Worm (Caenorhabditis elegans) whole organism, L1 larva: ENCODE results near the gene Y22D7AL.6.
A peak's percentile ranks its signal among the peaks of the same experiment; 100 is the strongest.

Experiments used
- C04F5.9 ChIP-seq: sonication (generic microtip); optimal IDR thresholded peaks from 2 replicates; lab custom pipeline; 2016; ENCODE audit warnings: missing genetic modification characterization, missing compliant biosample characterization
- C16A3.4 ChIP-seq: fragments of 150-350 bp; optimal IDR thresholded peaks from 2 replicates; lab custom pipeline; 2014; ENCODE audit warnings: missing biosample characterization, missing genetic modification characterization
- C34B4.2 ChIP-seq: sonication (generic microtip); optimal IDR thresholded peaks from 2 replicates; lab custom pipeline; 2017; ENCODE audit warnings: mild to moderate bottlenecking, missing genetic modification characterization, missing compliant biosample characterization
- alr-1 ChIP-seq: fragments of 200-800 bp; sonication (Bioruptor generic); optimal IDR thresholded peaks from 2 replicates; lab custom pipeline; 2018; ENCODE audit warnings: borderline replicate concordance, mild to moderate bottlenecking, missing genetic modification characterization, missing compliant biosample characterization
- aly-2 ChIP-seq: fragments of 150-350 bp; optimal IDR thresholded peaks from 2 replicates; lab custom pipeline; 2014; ENCODE audit warnings: missing biosample characterization, missing genetic modification characterization
- ceh-63 ChIP-seq: fragments of 200-800 bp; sonication (Bioruptor generic); optimal IDR thresholded peaks from 2 replicates; lab custom pipeline; 2018; ENCODE audit warnings: mild to moderate bottlenecking, missing genetic modification characterization, missing compliant biosample characterization
- ceh-90 ChIP-seq: sonication (generic microtip); optimal IDR thresholded peaks from 2 replicates; lab custom pipeline; 2016; ENCODE audit warnings: missing genetic modification characterization, missing compliant biosample characterization
- efl-1 ChIP-seq, 4 experiments: fragments of 150-350 bp; optimal IDR thresholded peaks in 3 of 4; peaks in 1 of 4; 1 replicate in 1 of 4; 2 replicates in 3 of 4; lab custom pipeline; 2014; ENCODE audit warnings: missing biosample characterization in 2 of 4, missing genetic modification characterization in 2 of 4, missing genetic modification reagents in 2 of 4
- egl-13 ChIP-seq: sonication (generic microtip); optimal IDR thresholded peaks from 2 replicates; lab custom pipeline; 2016; ENCODE audit warnings: missing genotype, missing genetic modification reagents, missing genetic modification characterization, missing compliant biosample characterization
- ets-5 ChIP-seq: fragments of 200-800 bp; sonication (Bioruptor generic); IDR thresholded peaks from 2 replicates; pipeline ENCODE4 v1.3.6; 2022; ENCODE audit warnings: missing genetic modification characterization, missing compliant biosample characterization
- fkh-8 ChIP-seq: sonication (generic microtip); optimal IDR thresholded peaks from 2 replicates; lab custom pipeline; 2016; ENCODE audit warnings: mild to moderate bottlenecking, missing genetic modification characterization, missing compliant biosample characterization
- fos-1 ChIP-seq: fragments of 150-350 bp; optimal IDR thresholded peaks from 2 replicates; lab custom pipeline; 2014; ENCODE audit warnings: missing biosample characterization, missing genetic modification characterization
- hlh-17 ChIP-seq: fragments of 200-800 bp; sonication (Bioruptor generic); optimal IDR thresholded peaks from 2 replicates; lab custom pipeline; 2018; ENCODE audit warnings: missing genetic modification characterization, mild to moderate bottlenecking, missing compliant biosample characterization, moderate library complexity, borderline replicate concordance
- hpl-2 ChIP-seq: fragments of 150-350 bp; optimal IDR thresholded peaks from 2 replicates; lab custom pipeline; 2014; ENCODE audit warnings: missing biosample characterization, missing genetic modification reagents, missing genetic modification characterization
- irx-1 ChIP-seq: sonication (generic microtip); optimal IDR thresholded peaks from 2 replicates; lab custom pipeline; 2016; ENCODE audit warnings: missing genetic modification characterization, missing compliant biosample characterization
- isw-1 ChIP-seq: fragments of 200-800 bp; sonication (Bioruptor generic); IDR thresholded peaks from 2 replicates; pipeline ENCODE4 v1.3.6; 2022; ENCODE audit warnings: missing genetic modification characterization, missing compliant biosample characterization
- jun-1 ChIP-seq: fragments of 150-350 bp; optimal IDR thresholded peaks from 2 replicates; lab custom pipeline; 2014; ENCODE audit warnings: missing biosample characterization, missing genetic modification reagents, missing genetic modification characterization
- lin-13 ChIP-seq: fragments of 150-350 bp; optimal IDR thresholded peaks from 2 replicates; lab custom pipeline; 2014; ENCODE audit warnings: missing biosample characterization, missing genetic modification reagents, missing genetic modification characterization
- lin-14 ChIP-seq: fragments of 200-800 bp; sonication (Bioruptor generic); optimal IDR thresholded peaks from 2 replicates; lab custom pipeline; 2018; ENCODE audit warnings: mild to moderate bottlenecking, missing genetic modification characterization, moderate library complexity, missing compliant biosample characterization
- lin-15B ChIP-seq: fragments of 150-350 bp; sonication (generic microtip); optimal IDR thresholded peaks from 3 replicates; lab custom pipeline; 2014; ENCODE audit warnings: missing biosample characterization, missing genetic modification characterization
- lin-35 ChIP-seq, 2 experiments: fragments of 150-350 bp; optimal IDR thresholded peaks; 2 replicates each; lab custom pipeline; 2014; ENCODE audit warnings: missing biosample characterization in 2 of 2, missing genetic modification characterization in 2 of 2, missing genetic modification reagents in 2 of 2
- lsy-2 ChIP-seq, 2 experiments: fragments of 150-350 bp; optimal IDR thresholded peaks; 2 replicates each; lab custom pipeline; 2014; ENCODE audit warnings: missing biosample characterization in 2 of 2, missing genetic modification characterization in 2 of 2
- mab-9 ChIP-seq: fragments of 200-800 bp; sonication (Bioruptor generic); IDR thresholded peaks from 2 replicates; pipeline ENCODE4 v1.3.6; 2022; ENCODE audit warnings: missing genetic modification reagents, missing genetic modification characterization, missing compliant biosample characterization
- mdl-1 ChIP-seq, 2 experiments: fragments of 150-350 bp; optimal IDR thresholded peaks; 2 replicates each; lab custom pipeline; 2014 to 2017; ENCODE audit warnings: missing biosample characterization in 2 of 2, missing genetic modification characterization in 2 of 2, inconsistent platforms in 1 of 2
- mef-2 ChIP-seq: fragments of 150-350 bp; optimal IDR thresholded peaks from 2 replicates; lab custom pipeline; 2014; ENCODE audit warnings: missing biosample characterization, missing genetic modification characterization
- mep-1 ChIP-seq: fragments of 150-350 bp; optimal IDR thresholded peaks from 2 replicates; lab custom pipeline; 2014; ENCODE audit warnings: missing biosample characterization, missing genetic modification characterization
- nhr-11 ChIP-seq: fragments of 150-350 bp; optimal IDR thresholded peaks from 2 replicates; lab custom pipeline; 2014; ENCODE audit warnings: missing biosample characterization, missing genetic modification characterization
- nhr-12 ChIP-seq: sonication (generic microtip); optimal IDR thresholded peaks from 2 replicates; lab custom pipeline; 2017; ENCODE audit warnings: missing biosample characterization, missing genetic modification characterization
- nhr-19 ChIP-seq: fragments of 200-800 bp; sonication (Bioruptor generic); conservative IDR thresholded peaks from 2 replicates; pipeline ENCODE4 v1.3.6; 2022; ENCODE audit warnings: missing genetic modification characterization, missing compliant biosample characterization
- nhr-28 ChIP-seq: fragments of 150-350 bp; optimal IDR thresholded peaks from 2 replicates; lab custom pipeline; 2014; ENCODE audit warnings: missing biosample characterization, missing genetic modification characterization
- nhr-47 ChIP-seq: sonication (generic microtip); optimal IDR thresholded peaks from 2 replicates; lab custom pipeline; 2016; ENCODE audit warnings: mild to moderate bottlenecking, missing genetic modification characterization, moderate library complexity, missing compliant biosample characterization
- nhr-71 ChIP-seq: sonication (generic microtip); optimal IDR thresholded peaks from 2 replicates; lab custom pipeline; 2016; ENCODE audit warnings: mild to moderate bottlenecking, missing genetic modification characterization, moderate library complexity, missing compliant biosample characterization
- nhr-76 ChIP-seq: sonication (generic microtip); optimal IDR thresholded peaks from 2 replicates; lab custom pipeline; 2017; ENCODE audit warnings: missing biosample characterization, missing genetic modification characterization
- nhr-90 ChIP-seq: sonication (generic microtip); optimal IDR thresholded peaks from 2 replicates; lab custom pipeline; 2016; ENCODE audit warnings: mild to moderate bottlenecking, missing genetic modification characterization, missing compliant biosample characterization; ENCODE audit not compliant: poor library complexity
- pag-3 ChIP-seq: sonication (generic microtip); optimal IDR thresholded peaks from 2 replicates; lab custom pipeline; 2017; ENCODE audit warnings: missing genetic modification characterization, mild to moderate bottlenecking, missing compliant biosample characterization, antibody characterized with exemption, borderline replicate concordance; ENCODE audit not compliant: insufficient read depth
- pqm-1 ChIP-seq: sonication (generic microtip); optimal IDR thresholded peaks from 3 replicates; lab custom pipeline; 2017; ENCODE audit warnings: missing biosample characterization, missing genetic modification characterization
- rnt-1 ChIP-seq: sonication (generic microtip); optimal IDR thresholded peaks from 2 replicates; lab custom pipeline; 2016; ENCODE audit warnings: mild to moderate bottlenecking, missing genetic modification characterization, moderate library complexity, missing compliant biosample characterization
- skn-1 ChIP-seq: fragments of 150-350 bp; optimal IDR thresholded peaks from 2 replicates; lab custom pipeline; 2014; ENCODE audit warnings: missing biosample characterization, missing genetic modification characterization
- swsn-7 ChIP-seq: sonication (generic microtip); optimal IDR thresholded peaks from 2 replicates; lab custom pipeline; 2016; ENCODE audit warnings: missing genetic modification characterization, missing compliant biosample characterization
- tbx-2 ChIP-seq: sonication (generic microtip); optimal IDR thresholded peaks from 2 replicates; lab custom pipeline; 2016; ENCODE audit warnings: missing genetic modification characterization, missing compliant biosample characterization
- tlp-1 ChIP-seq: fragments of 150-350 bp; optimal IDR thresholded peaks from 2 replicates; lab custom pipeline; 2014; ENCODE audit warnings: missing biosample characterization, missing genetic modification characterization
- unc-130 ChIP-seq: fragments of 150-350 bp; optimal IDR thresholded peaks from 2 replicates; lab custom pipeline; 2017; ENCODE audit warnings: missing biosample characterization, missing genetic modification characterization, inconsistent platforms
- unc-62 ChIP-seq: fragments of 150-350 bp; optimal IDR thresholded peaks from 2 replicates; lab custom pipeline; 2014; ENCODE audit warnings: missing biosample characterization, missing genetic modification reagents, missing genetic modification characterization
- xbp-1 ChIP-seq: sonication (generic microtip); optimal IDR thresholded peaks from 2 replicates; lab custom pipeline; 2016; ENCODE audit warnings: missing genetic modification characterization, missing compliant biosample characterization
- ztf-11 ChIP-seq, 2 experiments: sonication (generic microtip); optimal IDR thresholded peaks; 2 replicates each; lab custom pipeline; 2016 to 2017; ENCODE audit warnings: missing genetic modification characterization in 2 of 2, missing biosample characterization in 1 of 2, missing compliant biosample characterization in 1 of 2

Y22D7AL.6 gene

ce11 chrIII:1622329-1622728, 17.6 kb downstream of the Y22D7AL.6 start (continued):
- TF ChIP-seq fos-1 (tag; lab: Kevin White, UChicago) (no peak), pqm-1 (tag; lab: Kevin White, UChicago) (no peak), hpl-2 (GFP tag; lab: Kevin White, UChicago) (no peak), mab-9 (no peak), lin-35 (GFP tag; optimal IDR thresholded peaks at IDR 0.05; lab: Kevin White, UChicago) (no peak), tlp-1 (no peak), nhr-90 (tag; lab: Kevin White, UChicago) (peak; percentile 43), xbp-1 (tag; lab: Kevin White, UChicago) (no peak), unc-130 (tag; lab: Kevin White, UChicago) (no peak), nhr-19 (GFP tag; lab: Robert Waterston, UW) (peak; percentile 42), lin-15B (tag; lab: Kevin White, UChicago) (no peak), mep-1 (tag; lab: Kevin White, UChicago) (peak; percentile 17), C04F5.9 (tag; lab: Kevin White, UChicago) (no peak), pag-3 (tag; lab: Kevin White, UChicago) (no peak), C16A3.4 (tag; lab: Kevin White, UChicago) (no peak), ceh-63 (GFP tag; lab: Kevin White, UChicago) (no peak), unc-62 (GFP tag; lab: Kevin White, UChicago) (no peak), lin-13 (GFP tag; lab: Kevin White, UChicago) (no peak), nhr-76 (tag; lab: Kevin White, UChicago) (no peak), nhr-47 (tag; lab: Kevin White, UChicago) (no peak), nhr-28 (no peak), nhr-71 (tag; lab: Kevin White, UChicago) (peak; percentile 79), egl-13 (tag; lab: Kevin White, UChicago) (no peak), hlh-17 (GFP tag; lab: Kevin White, UChicago) (no peak), rnt-1 (tag; lab: Kevin White, UChicago) (no peak), swsn-7 (tag; lab: Kevin White, UChicago) (no peak), tbx-2 (no peak), mdl-1 (tag; optimal IDR thresholded peaks at IDR 0.05; lab: Kevin White, UChicago) (no peak), ztf-11 (tag; optimal IDR thresholded peaks at IDR 0.05; lab: Kevin White, UChicago) (no peak), ceh-90 (no peak), nhr-12 (tag; lab: Kevin White, UChicago) (no peak), fkh-8 (tag; lab: Kevin White, UChicago) (no peak), ets-5 (GFP tag; lab: Robert Waterston, UW) (no peak), C34B4.2 (tag; lab: Kevin White, UChicago) (no peak), mef-2 (tag; lab: Kevin White, UChicago) (no peak), skn-1 (tag; lab: Kevin White, UChicago) (no peak), jun-1 (tag; lab: Kevin White, UChicago) (no peak), aly-2 (no peak), lsy-2 (tag; optimal IDR thresholded peaks at IDR 0.05; lab: Kevin White, UChicago) (peak in 1 of 2 experiments; percentile 7), irx-1 (no peak), alr-1 (tag; lab: Kevin White, UChicago) (no peak), lin-14 (GFP tag; lab: Kevin White, UChicago) (peak; percentile 7), nhr-11 (no peak), efl-1 (optimal IDR thresholded peaks at IDR 0.05; lab: Kevin White, UChicago) (no peak), efl-1 (GFP tag; optimal IDR thresholded peaks at IDR 0.05 in 1 of 2; lab: Kevin White, UChicago) (peak in 1 of 2 experiments; percentile 15), isw-1 (GFP tag; lab: Robert Waterston, UW) (no peak)
- TF ChIP-seq, all 84 proteins: peak for 14
